Worm (Caenorhabditis elegans): ENCODE results near the gene yars-2.

Gene yars-2

ce11 chrIV:4705182-4705581 lies 7.2 kb downstream of the yars-2 start (continued):
- TF ChIP-seq unc-30 (tag; optimal IDR thresholded peaks at IDR 0.05) (no peak), mab-9 (GFP tag; IDR thresholded peaks at IDR 0.05) (no peak), egl-27 (tag; optimal IDR thresholded peaks at IDR 0.05) (no peak), nhr-20 (tag; optimal IDR thresholded peaks at IDR 0.05) (peak; percentile 76), lin-35 (GFP tag; optimal IDR thresholded peaks at IDR 0.05) (peak; percentile 58 to 59), nhr-47 (tag; optimal IDR thresholded peaks at IDR 0.05) (peak; percentile 64), pax-3 (tag; optimal IDR thresholded peaks at IDR 0.05) (no peak), lsy-2 (tag; optimal IDR thresholded peaks at IDR 0.05) (peak; percentile 42 to 72), ceh-63 (GFP tag; optimal IDR thresholded peaks at IDR 0.05) (no peak), ceh-88 (GFP tag; IDR thresholded peaks at IDR 0.05) (no peak), efl-3 (GFP tag; optimal IDR thresholded peaks at IDR 0.05) (no peak), unc-62 (GFP tag; optimal IDR thresholded peaks at IDR 0.05) (no peak), lin-39 (tag; optimal IDR thresholded peaks at IDR 0.05) (no peak), blmp-1 (tag; optimal IDR thresholded peaks at IDR 0.05) (no peak), grh-1 (GFP tag; IDR thresholded peaks at IDR 0.05) (no peak), ces-1 (GFP tag; optimal IDR thresholded peaks at IDR 0.05) (no peak), nhr-84 (tag; optimal IDR thresholded peaks at IDR 0.05) (no peak), vab-15 (tag; optimal IDR thresholded peaks at IDR 0.05) (no peak), sptf-1 (tag; optimal IDR thresholded peaks at IDR 0.05) (no peak), nhr-11 (tag; optimal IDR thresholded peaks at IDR 0.05) (no peak), unc-86 (tag; optimal IDR thresholded peaks at IDR 0.05) (no peak), ztf-4 (tag; optimal IDR thresholded peaks at IDR 0.05) (no peak), ets-5 (GFP tag; IDR thresholded peaks at IDR 0.05) (no peak), elt-3 (tag; optimal IDR thresholded peaks at IDR 0.05) (no peak), C04F5.9 (tag; optimal IDR thresholded peaks at IDR 0.05) (no peak), hlh-4 (tag; optimal IDR thresholded peaks at IDR 0.05) (no peak), nhr-77 (tag; optimal IDR thresholded peaks at IDR 0.05) (peak; percentile 57), aha-1 (tag; optimal IDR thresholded peaks at IDR 0.05) (no peak), nhr-71 (tag; optimal IDR thresholded peaks at IDR 0.05) (peak; percentile 75), isw-1 (GFP tag; IDR thresholded peaks at IDR 0.05) (no peak), F16B12.6 (tag; optimal IDR thresholded peaks at IDR 0.05) (peak; percentile 43), C34B4.2 (tag; optimal IDR thresholded peaks at IDR 0.05) (no peak), irx-1 (tag; optimal IDR thresholded peaks at IDR 0.05) (no peak), lin-13 (GFP tag; optimal IDR thresholded peaks at IDR 0.05) (no peak), C16A3.4 (tag; optimal IDR thresholded peaks at IDR 0.05) (peak; percentile 41), snpc-4 (tag; optimal IDR thresholded peaks at IDR 0.05) (no peak), zip-4 (GFP tag; optimal IDR thresholded peaks at IDR 0.05) (peak; percentile 12), pag-3 (tag; optimal IDR thresholded peaks at IDR 0.05; ENCODE audit: borderline replicate concordance, insufficient read depth) (no peak), nhr-12 (tag; optimal IDR thresholded peaks at IDR 0.05) (no peak), fos-1 (tag; optimal IDR thresholded peaks at IDR 0.05) (peak; percentile 24), tlp-1 (tag; optimal IDR thresholded peaks at IDR 0.05) (no peak), ceh-90 (tag; optimal IDR thresholded peaks at IDR 0.05) (no peak)

ce11 chrIV:4703911-4704310 lies 8.5 kb downstream of the yars-2 start, which contains the start of gene ogdh-1:
Gene ogdh-1 (minus strand): TSS chrIV:4704011.
- no peak for TF ChIP-seq efl-1 (optimal IDR thresholded peaks at IDR 0.05)
- TF ChIP-seq efl-1 (GFP tag; optimal IDR thresholded peaks at IDR 0.05 in 1 of 2), result no peak
- TF ChIP-seq nhr-85 (tag), result no peak
- TF ChIP-seq fos-1 (tag; optimal IDR thresholded peaks at IDR 0.05), result no peak
- TF ChIP-seq grh-1 (GFP tag; IDR thresholded peaks at IDR 0.05), result no peak
- TF ChIP-seq dsc-1 (tag; optimal IDR thresholded peaks at IDR 0.05), result no peak

All from whole organism, L1 larva.